Worm (Caenorhabditis elegans) whole organism, L4 larva: Measurements from ENCODE around the gene E_BE45912.2.

ENCODE experiments used
- F10B5.3 ChIP-seq: sonication (generic microtip); optimal IDR thresholded peaks from 2 replicates; lab custom pipeline; 2016; ENCODE audit warnings: mild to moderate bottlenecking, missing genetic modification characterization, missing compliant biosample characterization
- F26F4.8 ChIP-seq: fragments of 200-800 bp; sonication (Bioruptor generic); conservative IDR thresholded peaks from 2 replicates; pipeline ENCODE4 v1.3.6; 2022; ENCODE audit warnings: missing genetic modification characterization, missing compliant biosample characterization
- F49E8.2 ChIP-seq: sonication (generic microtip); optimal IDR thresholded peaks from 2 replicates; lab custom pipeline; 2016; ENCODE audit warnings: missing compliant biosample characterization, mild to moderate bottlenecking, missing genetic modification characterization, borderline replicate concordance
- aha-1 ChIP-seq: fragments of 150-350 bp; peaks from one replicate; lab custom pipeline; 2014; ENCODE audit warnings: missing biosample characterization, missing genetic modification characterization
- aly-2 ChIP-seq: sonication (generic microtip); optimal IDR thresholded peaks from 2 replicates; lab custom pipeline; 2018; ENCODE audit warnings: missing biosample characterization, missing genetic modification characterization
- ceh-28 ChIP-seq: fragments of 150-350 bp; optimal IDR thresholded peaks from 2 replicates; lab custom pipeline; 2014; ENCODE audit warnings: missing biosample characterization, missing genetic modification reagents, missing genetic modification characterization
- ceh-82 ChIP-seq: sonication (generic microtip); optimal IDR thresholded peaks from 2 replicates; lab custom pipeline; 2017; ENCODE audit warnings: missing biosample characterization, missing genetic modification characterization
- ctbp-1 ChIP-seq: fragments of 200-800 bp; sonication (Bioruptor generic); IDR thresholded peaks from 2 replicates; pipeline ENCODE4 v1.3.6; 2022; ENCODE audit warnings: missing genetic modification reagents, missing genetic modification characterization, missing compliant biosample characterization
- daf-16 ChIP-seq, 3 experiments: sonication (generic microtip); optimal IDR thresholded peaks; 2 replicates each; lab custom pipeline; 2016 to 2017; ENCODE audit warnings: missing genetic modification characterization in 3 of 3, missing genetic modification reagents in 3 of 3, mild to moderate bottlenecking in 2 of 3, missing compliant biosample characterization in 2 of 3, missing biosample characterization in 1 of 3, moderate library complexity in 1 of 3
- daf-19 ChIP-seq: fragments of 200-800 bp; sonication (Bioruptor generic); conservative IDR thresholded peaks from 2 replicates; pipeline ENCODE4 v1.3.6; 2022; ENCODE audit warnings: missing genetic modification characterization, missing compliant biosample characterization
- daf-8 ChIP-seq: fragments of 200-800 bp; sonication (Bioruptor generic); IDR thresholded peaks from 2 replicates; pipeline ENCODE4 v1.3.6; 2022; ENCODE audit warnings: missing genetic modification characterization, missing compliant biosample characterization
- dmd-8 ChIP-seq: fragments of 200-800 bp; sonication (Bioruptor generic); IDR thresholded peaks from 2 replicates; pipeline ENCODE4 v1.3.6; 2022; ENCODE audit warnings: missing genetic modification characterization, missing compliant biosample characterization
- duxl-1 ChIP-seq: sonication (generic microtip); optimal IDR thresholded peaks from 2 replicates; lab custom pipeline; 2016; ENCODE audit warnings: mild to moderate bottlenecking, missing genetic modification characterization, moderate library complexity, missing compliant biosample characterization; ENCODE audit not compliant: poor library complexity
- dve-1 ChIP-seq: sonication (generic microtip); optimal IDR thresholded peaks from 2 replicates; lab custom pipeline; 2017; ENCODE audit warnings: antibody characterized with exemption, mild to moderate bottlenecking, missing genetic modification characterization, missing compliant biosample characterization; ENCODE audit not compliant: insufficient read depth
- fkh-10 ChIP-seq: fragments of 150-350 bp; optimal IDR thresholded peaks from 2 replicates; lab custom pipeline; 2014; ENCODE audit warnings: missing biosample characterization, missing genetic modification reagents, missing genetic modification characterization
- gei-8 ChIP-seq: fragments of 200-800 bp; sonication (Bioruptor generic); optimal IDR thresholded peaks from 2 replicates; lab custom pipeline; 2018; ENCODE audit warnings: mild to moderate bottlenecking, missing genetic modification characterization, missing compliant biosample characterization
- hmg-1.1 ChIP-seq: fragments of 200-800 bp; sonication (Bioruptor generic); IDR thresholded peaks from 2 replicates; pipeline ENCODE4 v1.3.6; 2022; ENCODE audit warnings: missing genetic modification reagents, missing genetic modification characterization, missing compliant biosample characterization
- lim-7 ChIP-seq: fragments of 200-800 bp; sonication (Bioruptor generic); IDR thresholded peaks from 2 replicates; pipeline ENCODE4 v1.3.6; 2022; ENCODE audit warnings: missing genetic modification characterization, missing compliant biosample characterization
- lin-1 ChIP-seq: fragments of 200-800 bp; sonication (Bioruptor generic); IDR thresholded peaks from 2 replicates; pipeline ENCODE4 v1.3.6; 2022; ENCODE audit warnings: missing genetic modification reagents, missing genetic modification characterization, missing compliant biosample characterization
- lin-15B ChIP-seq: fragments of 150-350 bp; sonication (generic microtip); optimal IDR thresholded peaks from 3 replicates; lab custom pipeline; 2014; ENCODE audit warnings: missing biosample characterization, missing genetic modification characterization
- lsy-2 ChIP-seq, 2 experiments: fragments of 150-350 bp in 1 of 2; sonication (generic microtip) in 1 of 2; optimal IDR thresholded peaks; 2 replicates each; lab custom pipeline; 2014 to 2017; ENCODE audit warnings: missing biosample characterization in 2 of 2, missing genetic modification characterization in 2 of 2
- mxl-2 ChIP-seq: fragments of 200-800 bp; sonication (Bioruptor generic); conservative IDR thresholded peaks from 2 replicates; pipeline ENCODE4 v1.3.6; 2022; ENCODE audit warnings: missing genetic modification reagents, missing genetic modification characterization, missing compliant biosample characterization
- nhr-102 ChIP-seq: sonication (generic microtip); optimal IDR thresholded peaks from 2 replicates; lab custom pipeline; 2016; ENCODE audit warnings: mild to moderate bottlenecking, missing genetic modification characterization, moderate library complexity, missing compliant biosample characterization
- nhr-111 ChIP-seq: fragments of 200-800 bp; sonication (Bioruptor generic); optimal IDR thresholded peaks from 2 replicates; lab custom pipeline; 2018; ENCODE audit warnings: mild to moderate bottlenecking, missing genetic modification characterization, missing compliant biosample characterization
- nhr-237 ChIP-seq: sonication (generic microtip); optimal IDR thresholded peaks from 2 replicates; lab custom pipeline; 2017; ENCODE audit warnings: missing biosample characterization, missing genetic modification characterization
- nhr-28 ChIP-seq: fragments of 150-350 bp; optimal IDR thresholded peaks from 2 replicates; lab custom pipeline; 2014; ENCODE audit warnings: missing biosample characterization, missing genetic modification characterization
- nhr-48 ChIP-seq: sonication (generic microtip); optimal IDR thresholded peaks from 2 replicates; lab custom pipeline; 2016; ENCODE audit warnings: mild to moderate bottlenecking, missing genetic modification characterization, missing compliant biosample characterization
- sdz-12 ChIP-seq: fragments of 200-800 bp; sonication (Bioruptor generic); optimal IDR thresholded peaks from 2 replicates; lab custom pipeline; 2018; ENCODE audit warnings: mild to moderate bottlenecking, missing genetic modification characterization, missing compliant biosample characterization
- spr-1 ChIP-seq: sonication (generic microtip); optimal IDR thresholded peaks from 2 replicates; lab custom pipeline; 2016; ENCODE audit warnings: mild to moderate bottlenecking, missing genetic modification characterization, missing compliant biosample characterization
- unc-39 ChIP-seq: sonication (generic microtip); optimal IDR thresholded peaks from 2 replicates; lab custom pipeline; 2017; ENCODE audit warnings: missing biosample characterization, missing genetic modification characterization
- unc-62 ChIP-seq, 3 experiments: fragments of 150-350 bp in 1 of 3; sonication (generic microtip); optimal IDR thresholded peaks in 2 of 3; peaks in 1 of 3; 1 replicate in 1 of 3; 2 replicates in 2 of 3; lab custom pipeline; 2014 to 2017; ENCODE audit warnings: missing biosample characterization in 3 of 3, missing genetic modification characterization in 3 of 3, missing genetic modification reagents in 3 of 3, missing genotype in 1 of 3
- vab-7 ChIP-seq: fragments of 200-800 bp; sonication (Bioruptor generic); IDR thresholded peaks from 2 replicates; pipeline ENCODE4 v1.3.6; 2022; ENCODE audit warnings: missing genetic modification reagents, missing genetic modification characterization, missing compliant biosample characterization
- zfp-3 ChIP-seq: fragments of 200-800 bp; sonication (Bioruptor generic); conservative IDR thresholded peaks from 2 replicates; pipeline ENCODE4 v1.3.6; 2022; ENCODE audit warnings: missing genetic modification reagents, missing genetic modification characterization, missing compliant biosample characterization
- zip-11 ChIP-seq: fragments of 200-800 bp; sonication (Bioruptor generic); IDR thresholded peaks from 2 replicates; pipeline ENCODE4 v1.3.6; 2022; ENCODE audit warnings: missing genetic modification characterization, missing compliant biosample characterization
- zip-2 ChIP-seq: fragments of 150-350 bp; optimal IDR thresholded peaks from 2 replicates; lab custom pipeline; 2014; ENCODE audit warnings: missing biosample characterization, missing genetic modification characterization

Gene E_BE45912.2

ce11 chrIII:1001297-1001696 is 29.6 kb downstream of the E_BE45912.2 start, which contains the start of gene R06B10.7:
Gene R06B10.7 (minus strand): TSS chrIII:1001397.
- no peak for TF ChIP-seq zfp-3 (GFP tag; lab: Robert Waterston, UW)
- no peak for TF ChIP-seq sdz-12 (GFP tag; lab: Kevin White, UChicago)
- TF ChIP-seq lsy-2 (tag; optimal IDR thresholded peaks at IDR 0.05; lab: Kevin White, UChicago), result no peak
- TF ChIP-seq mxl-2 (GFP tag; lab: Robert Waterston, UW), result no peak
- no peak for TF ChIP-seq daf-19 (GFP tag; lab: Robert Waterston, UW)
- TF ChIP-seq nhr-48, result no peak
- no peak for TF ChIP-seq dmd-8
- no peak for TF ChIP-seq ceh-82
- TF ChIP-seq gei-8 (GFP tag; lab: Kevin White, UChicago), result no peak
- TF ChIP-seq dve-1, result no peak

DNA sequence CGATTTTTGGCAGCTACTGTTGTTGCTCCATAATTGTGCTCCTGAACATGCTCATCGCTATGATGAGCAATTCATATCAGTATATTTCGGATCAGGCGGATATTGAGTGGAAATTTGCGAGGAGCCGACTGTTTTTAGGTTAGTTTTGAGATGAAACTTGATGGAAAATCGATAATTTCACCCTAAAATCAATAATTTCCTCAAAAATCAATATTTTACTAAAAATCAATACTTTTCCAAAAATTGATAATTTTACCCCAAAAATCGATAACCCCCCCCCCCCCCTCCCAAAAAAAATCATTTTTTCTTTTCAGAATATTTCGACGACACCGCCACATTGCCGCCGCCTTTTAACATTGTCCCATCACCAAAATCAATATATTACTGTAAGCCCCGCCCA is 32.0 kb downstream of the E_BE45912.2 start:
- no peak for TF ChIP-seq nhr-28
- TF ChIP-seq aha-1 (tag; lab: Kevin White, UChicago), result no peak
- TF ChIP-seq ceh-28 (tag; lab: Kevin White, UChicago), result peak; percentile 66
- TF ChIP-seq zip-2 (tag; lab: Kevin White, UChicago), result no peak
- TF ChIP-seq fkh-10 (GFP tag; lab: Kevin White, UChicago), result no peak
- no peak for TF ChIP-seq nhr-237 (tag; lab: Kevin White, UChicago)
- no peak for TF ChIP-seq lin-1 (GFP tag; lab: Robert Waterston, UW)
- TF ChIP-seq daf-16 (GFP tag; optimal IDR thresholded peaks at IDR 0.05; lab: Kevin White, UChicago), result no peak
- TF ChIP-seq daf-16 (tag; optimal IDR thresholded peaks at IDR 0.05; lab: Kevin White, UChicago), result no peak

DNA sequence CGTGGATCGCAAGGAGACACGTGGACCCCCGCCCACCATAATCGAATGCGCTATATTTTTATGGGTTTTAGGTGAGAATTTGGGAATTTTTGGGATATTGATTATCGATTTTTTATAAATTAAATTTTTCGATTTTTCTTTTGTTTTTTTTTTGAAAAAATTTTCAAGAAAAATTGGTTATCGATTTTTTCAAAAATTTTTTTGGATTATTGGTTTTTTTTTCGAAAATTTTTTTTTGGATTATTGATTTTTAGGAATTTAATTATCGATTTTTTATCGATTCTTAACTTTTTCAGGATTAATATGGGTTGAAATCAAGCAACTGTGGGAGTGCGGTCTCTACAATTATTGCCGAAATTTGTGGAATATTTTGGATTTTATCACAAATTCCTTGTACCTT is 34.3 kb downstream of the E_BE45912.2 start:
- TF ChIP-seq ceh-28 (tag; lab: Kevin White, UChicago), result peak; percentile 79
- TF ChIP-seq unc-62 (GFP tag; optimal IDR thresholded peaks at IDR 0.05 in 1 of 2; lab: Kevin White, UChicago), result peak in 1 of 2 experiments; percentile 35
- no peak for TF ChIP-seq unc-62 (tag; optimal IDR thresholded peaks at IDR 0.05; lab: Kevin White, UChicago)
- TF ChIP-seq lim-7 (GFP tag; lab: Robert Waterston, UW), result no peak
- no peak for TF ChIP-seq unc-39
- TF ChIP-seq zip-11 (GFP tag; lab: Robert Waterston, UW), result no peak

DNA sequence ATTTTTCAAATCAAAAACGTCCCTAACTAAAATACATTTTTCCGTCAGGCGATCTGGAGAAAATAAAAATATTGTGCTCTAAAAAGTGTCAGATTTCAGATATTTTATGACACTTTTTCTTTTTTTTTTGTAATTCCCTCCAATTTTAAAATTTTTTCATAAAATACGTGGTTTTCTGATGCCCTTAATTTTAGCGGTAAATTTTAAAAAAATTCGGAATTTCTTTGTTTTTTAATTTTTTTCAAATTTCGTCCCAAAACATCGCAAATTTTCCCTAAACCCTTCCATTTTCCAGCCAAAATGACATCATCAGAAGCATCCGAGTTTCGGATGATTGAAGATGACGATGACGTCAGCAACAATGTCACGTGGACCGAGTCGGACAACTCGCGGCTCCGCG is 39.3 kb downstream of the E_BE45912.2 start, which contains the start of gene trp-2:
Gene trp-2 (plus strand): TSS at position 301 of the 400 bp plus-strand sequence.
- TF ChIP-seq nhr-102 (no peak), vab-7 (no peak), aly-2 (tag; lab: Kevin White, UChicago) (no peak), lin-15B (tag; lab: Kevin White, UChicago) (no peak), aha-1 (tag; lab: Kevin White, UChicago) (no peak), hmg-1.1 (GFP tag; lab: Robert Waterston, UW) (no peak), ctbp-1 (no peak), spr-1 (no peak), nhr-48 (no peak), lsy-2 (tag; optimal IDR thresholded peaks at IDR 0.05; lab: Kevin White, UChicago) (no peak), F49E8.2 (tag; lab: Kevin White, UChicago) (no peak), daf-8 (GFP tag; lab: Robert Waterston, UW) (no peak), duxl-1 (tag; lab: Kevin White, UChicago) (no peak), nhr-28 (no peak), lim-7 (GFP tag; lab: Robert Waterston, UW) (no peak), nhr-111 (GFP tag; lab: Kevin White, UChicago) (no peak), F10B5.3 (tag; lab: Kevin White, UChicago) (no peak), F26F4.8 (no peak)
